Fruit fly (Drosophila melanogaster) S2 (cell line): ENCODE results near the gene CG2938.

Experiments
- CG8478 ChIP-seq: fragments of >200 bp; optimal IDR thresholded peaks from 2 replicates; lab custom pipeline; 2018
- CTCF ChIP-seq, 2 experiments: fragments of >200 bp; optimal IDR thresholded peaks; 2 replicates each; lab custom pipeline; 2018

- TF ChIP-seq CG8478 (lab: Kevin White, UChicago) (no peak), CTCF (optimal IDR thresholded peaks at IDR 0.05; lab: Kevin White, UChicago) (no peak)
Observed at dm6 chrX:3968346-3969044, 32.2 kb upstream of the CG2938 start, which contains the start of gene CG6428.
